Fruit fly (Drosophila melanogaster) whole organism, wandering third instar larva: Measurements from ENCODE around the gene CG7514.

Source experiments
- CG32264 ChIP-seq: fragments of 200-800 bp; sonication (Bioruptor generic); optimal IDR thresholded peaks from 2 replicates; lab custom pipeline; 2016; ENCODE audit warnings: missing biosample characterization, missing genetic modification characterization
- Hnf4 ChIP-seq: fragments of 200-800 bp; sonication (Bioruptor generic); optimal IDR thresholded peaks from 2 replicates; lab custom pipeline; 2016; ENCODE audit warnings: missing biosample characterization, mild to moderate bottlenecking, missing genetic modification characterization
- Hr78 ChIP-seq: fragments of >200 bp; optimal IDR thresholded peaks from 2 replicates; lab custom pipeline; 2017; ENCODE audit warnings: missing biosample characterization, missing genetic modification characterization
- Jra ChIP-seq: sonication (Bioruptor generic); optimal IDR thresholded peaks from 2 replicates; lab custom pipeline; 2016; ENCODE audit warnings: missing biosample characterization, missing genetic modification characterization
- Myc ChIP-seq: fragments of >200 bp; optimal IDR thresholded peaks from 2 replicates; lab custom pipeline; 2017
- Vsx2 ChIP-seq: fragments of 200-300, 225-300 bp; sonication (Bioruptor generic); optimal IDR thresholded peaks from 2 replicates; lab custom pipeline; 2018; ENCODE audit warnings: missing biosample characterization, missing genetic modification characterization; ENCODE audit not compliant: partially characterized antibody
- br ChIP-seq: fragments of 200-800 bp; sonication (Bioruptor generic); optimal IDR thresholded peaks from 2 replicates; lab custom pipeline; 2016; ENCODE audit warnings: missing biosample characterization, missing genetic modification characterization
- dmrt93B ChIP-seq: fragments of 200-800 bp; sonication (Bioruptor generic); optimal IDR thresholded peaks from 2 replicates; lab custom pipeline; 2018; ENCODE audit warnings: missing biosample characterization, mild to moderate bottlenecking, missing genetic modification characterization
- pan ChIP-seq: fragments of >200 bp; optimal IDR thresholded peaks from 2 replicates; lab custom pipeline; 2017
- psq ChIP-seq: fragments of 200-800 bp; sonication (Bioruptor generic); optimal IDR thresholded peaks from 3 replicates; lab custom pipeline; 2017; ENCODE audit warnings: missing biosample characterization, mild to moderate bottlenecking, missing genetic modification characterization, moderate library complexity

- no peak for TF ChIP-seq Jra (GFP tag; lab: Kevin White, UChicago)
- TF ChIP-seq br = no peak
- TF ChIP-seq pan (lab: Kevin White, UChicago) = no peak
- TF ChIP-seq dmrt93B (GFP tag; lab: Kevin White, UChicago) = no peak
- no peak for TF ChIP-seq Hr78 (GFP tag; lab: Kevin White, UChicago)
- no peak for TF ChIP-seq Vsx2
- no peak for TF ChIP-seq Hnf4 (GFP tag; lab: Kevin White, UChicago)
- TF ChIP-seq Myc = no peak
- no peak for TF ChIP-seq psq (GFP tag; lab: Kevin White, UChicago)
- TF ChIP-seq CG32264 (GFP tag; lab: Kevin White, UChicago) = no peak
These were observed 1.4 kb upstream of the CG7514 start, which contains the start of gene CG18418 for dm6 chr3L:4689970-4690369.
